Worm (Caenorhabditis elegans) whole organism, L4/young adult: ENCODE results near the gene F23H11.4.

ENCODE experiments used
- W03F9.2 ChIP-seq: fragments of 150-350 bp; optimal IDR thresholded peaks from 2 replicates; lab custom pipeline; 2014; ENCODE audit warnings: missing biosample characterization, missing genetic modification characterization
- dao-5 ChIP-seq: sonication (generic microtip); optimal IDR thresholded peaks from 2 replicates; lab custom pipeline; 2016; ENCODE audit warnings: missing genotype, missing genetic modification characterization, moderate library complexity, missing compliant biosample characterization
- him-1 ChIP-seq: sonication (generic microtip); optimal IDR thresholded peaks from 2 replicates; lab custom pipeline; 2016; ENCODE audit warnings: missing genotype, missing genetic modification reagents, missing genetic modification characterization, missing compliant biosample characterization

F23H11.4 gene

DNA sequence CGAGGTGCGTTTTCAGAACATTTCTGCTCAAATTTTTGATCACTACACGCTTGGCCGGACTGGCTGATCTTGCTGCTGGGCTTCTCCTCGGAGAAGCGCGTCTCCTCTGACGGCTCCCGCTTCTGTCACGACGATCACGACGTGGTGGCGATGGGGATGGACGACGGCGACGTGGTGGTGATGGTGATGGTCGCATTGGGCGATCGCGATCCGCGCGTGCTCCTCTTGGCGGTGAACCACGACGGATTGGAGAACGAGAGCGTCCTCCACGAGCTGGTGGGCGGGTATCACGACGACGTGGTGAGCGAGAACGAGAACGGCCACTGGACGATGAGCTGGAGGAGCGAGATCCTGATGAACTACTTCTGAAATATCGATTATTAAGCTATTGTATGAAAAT is 53.9 kb downstream of the F23H11.4 start:
- TF ChIP-seq W03F9.2 (tag; lab: Kevin White, UChicago): no peak
- no peak for TF ChIP-seq him-1 (tag; lab: Kevin White, UChicago)
- no peak for TF ChIP-seq dao-5 (tag; lab: Kevin White, UChicago)

DNA sequence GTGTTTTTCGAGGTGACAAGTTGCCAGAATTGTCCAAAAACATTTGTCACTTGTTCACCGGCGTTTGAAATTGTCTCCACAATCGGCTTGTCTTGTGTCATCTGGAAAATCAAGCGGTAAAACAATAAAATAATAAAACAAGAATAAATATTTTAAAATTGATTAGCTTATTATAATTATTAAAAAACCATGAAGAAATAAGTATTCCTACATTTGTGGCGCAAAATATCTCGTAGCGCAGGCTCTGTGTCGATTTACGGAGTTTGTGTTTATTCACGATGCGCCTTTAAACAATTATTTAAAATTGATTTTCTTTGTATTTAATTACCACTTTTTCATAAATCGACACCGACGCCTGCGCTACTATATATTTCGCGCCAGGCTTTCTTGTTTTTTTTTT is 55.0 kb downstream of the F23H11.4 start, which contains the start of gene moma-1:
TSS of gene moma-1 (minus strand) at position 101 of the 400 bp plus-strand sequence.
- TF ChIP-seq W03F9.2 (tag; lab: Kevin White, UChicago): no peak
- TF ChIP-seq him-1 (tag; lab: Kevin White, UChicago): no peak
